Fruit fly (Drosophila melanogaster) whole organism, adult: Measurements from ENCODE around the gene CG31792.

Experiments used
- CG11617 ChIP-seq: fragments of 200-800 bp; sonication (Bioruptor generic); optimal IDR thresholded peaks from 2 replicates; lab custom pipeline; 2017; ENCODE audit warnings: mild to moderate bottlenecking, missing biosample characterization, missing genetic modification reagents, missing genetic modification characterization
- CG12768 ChIP-seq: fragments of 200-800 bp; sonication (Bioruptor generic); optimal IDR thresholded peaks from 2 replicates; lab custom pipeline; 2017; ENCODE audit warnings: missing biosample characterization, missing genetic modification characterization, mild to moderate bottlenecking, moderate library complexity, missing genetic modification reagents
- CG1620 ChIP-seq: fragments of 200-800 bp; sonication (Bioruptor generic); optimal IDR thresholded peaks from 2 replicates; lab custom pipeline; 2016; ENCODE audit warnings: missing biosample characterization, missing genetic modification characterization
- CG5204 ChIP-seq: fragments of 200-800 bp; sonication (Bioruptor generic); optimal IDR thresholded peaks from 2 replicates; lab custom pipeline; 2016; ENCODE audit warnings: missing biosample characterization, missing genetic modification characterization
- CG7045 ChIP-seq: fragments of 200-800 bp; sonication (Bioruptor generic); optimal IDR thresholded peaks from 2 replicates; lab custom pipeline; 2017; ENCODE audit warnings: missing biosample characterization, mild to moderate bottlenecking, missing genetic modification characterization
- CG7101 ChIP-seq: fragments of 200-800 bp; sonication (Bioruptor generic); optimal IDR thresholded peaks from 2 replicates; lab custom pipeline; 2018; ENCODE audit warnings: missing biosample characterization, mild to moderate bottlenecking, missing genetic modification characterization, moderate library complexity
- Crg-1 ChIP-seq: fragments of 200-800 bp; sonication (Bioruptor generic); optimal IDR thresholded peaks from 2 replicates; lab custom pipeline; 2016; ENCODE audit warnings: missing biosample characterization, missing genetic modification characterization
- Hr96 ChIP-seq: fragments of 200-800 bp; sonication (Bioruptor generic); optimal IDR thresholded peaks from 2 replicates; lab custom pipeline; 2016; ENCODE audit warnings: missing biosample characterization, missing genetic modification characterization
- cnc ChIP-seq, 2 experiments: fragments of >200 bp; optimal IDR thresholded peaks; 2 replicates each; lab custom pipeline; 2017
- kay ChIP-seq: fragments of 200-800 bp; sonication (Bioruptor generic); peaks from one replicate; lab custom pipeline; 2016; ENCODE audit warnings: missing biosample characterization, missing genetic modification characterization, borderline replicate concordance
- pad ChIP-seq: fragments of 200-800 bp; sonication (Bioruptor generic); optimal IDR thresholded peaks from 3 replicates; lab custom pipeline; 2017; ENCODE audit warnings: missing biosample characterization, missing genetic modification characterization, mild to moderate bottlenecking, moderate library complexity, missing genetic modification reagents

DNA sequence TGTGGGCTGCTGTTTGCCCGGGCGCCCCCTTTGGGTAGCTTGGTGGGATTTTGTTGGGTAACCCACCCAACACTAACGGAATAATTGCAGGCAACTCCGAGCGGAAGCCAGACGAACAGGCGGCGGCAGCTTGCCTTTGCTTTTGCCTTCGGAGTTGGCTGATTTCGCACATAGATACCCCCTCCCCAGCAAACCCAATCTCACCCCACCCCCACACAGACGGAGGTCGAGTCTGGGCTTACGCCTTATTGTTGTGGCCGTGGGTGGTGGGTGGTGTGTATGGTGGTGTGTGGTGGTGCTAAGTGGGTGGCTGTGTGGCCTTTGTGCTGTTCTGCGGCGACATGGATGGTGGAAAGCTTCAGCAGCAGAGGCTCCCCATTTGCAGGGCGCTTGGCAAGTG lies 18.4 kb downstream of the CG31792 start:
- TF ChIP-seq cnc (optimal IDR thresholded peaks at IDR 0.05; lab: Kevin White, UChicago) (no peak), CG11617 (no peak), CG12768 (GFP tag; lab: Kevin White, UChicago) (no peak), Crg-1 (GFP tag; lab: Kevin White, UChicago) (no peak), pad (GFP tag; lab: Kevin White, UChicago) (no peak), CG1620 (GFP tag; lab: Kevin White, UChicago) (no peak), CG7045 (GFP tag; lab: Kevin White, UChicago) (no peak), CG7101 (no peak), kay (no peak), CG5204 (GFP tag; lab: Kevin White, UChicago) (no peak), Hr96 (GFP tag; lab: Kevin White, UChicago) (no peak)
